Fruit fly (Drosophila melanogaster) whole organism, embryonic: ENCODE data around the gene CG33111.
A peak's percentile ranks its signal among the peaks of the same experiment; 100 is the strongest.

Source experiments
- Abd-B ChIP-seq: fragments of 200-800 bp; sonication (Bioruptor generic); optimal IDR thresholded peaks from 2 replicates; lab custom pipeline; 2018; ENCODE audit warnings: missing biosample characterization, mild to moderate bottlenecking, missing genetic modification characterization, moderate library complexity
- Ada2b ChIP-seq: fragments of 200-800 bp; sonication (Bioruptor generic); IDR thresholded peaks from 2 replicates; pipeline ENCODE4 v1.3.6; 2022; ENCODE audit warnings: missing biosample characterization, missing genetic modification characterization
- BtbVII ChIP-seq: fragments of 200-800 bp; sonication (Bioruptor generic); optimal IDR thresholded peaks from 3 replicates; lab custom pipeline; 2017; ENCODE audit warnings: missing biosample characterization, mild to moderate bottlenecking, missing genetic modification characterization
- C15 ChIP-seq: fragments of 200-800 bp; sonication (Bioruptor generic); IDR thresholded peaks from 3 replicates; pipeline ENCODE4 v1.3.6; 2022; ENCODE audit warnings: missing biosample characterization, missing genetic modification characterization
- CG11093 ChIP-seq: fragments of 200-800 bp; sonication (Bioruptor generic); IDR thresholded peaks from 3 replicates; pipeline ENCODE4 v1.3.6; 2022; ENCODE audit warnings: missing biosample characterization, missing genetic modification characterization
- CG11247 ChIP-seq: fragments of 200-800 bp; sonication (Bioruptor generic); IDR thresholded peaks from 2 replicates; pipeline ENCODE4 v1.3.6; 2022; ENCODE audit warnings: missing biosample characterization, missing genetic modification characterization
- CG12219 ChIP-seq: fragments of 200-800 bp; sonication (Bioruptor generic); optimal IDR thresholded peaks from 3 replicates; lab custom pipeline; 2018; ENCODE audit warnings: missing biosample characterization, mild to moderate bottlenecking, missing genetic modification characterization
- CG13123 ChIP-seq: fragments of 200-800 bp; sonication (Bioruptor generic); optimal IDR thresholded peaks from 2 replicates; lab custom pipeline; 2016; ENCODE audit warnings: missing biosample characterization, missing genetic modification characterization
- CG14965 ChIP-seq: fragments of 200-800 bp; sonication (Bioruptor generic); optimal IDR thresholded peaks from 2 replicates; lab custom pipeline; 2016; ENCODE audit warnings: missing biosample characterization, missing genetic modification characterization, borderline replicate concordance
- CG15073 ChIP-seq: fragments of 200-800 bp; sonication (Bioruptor generic); optimal IDR thresholded peaks from 2 replicates; lab custom pipeline; 2016; ENCODE audit warnings: missing biosample characterization, missing genetic modification characterization
- CG1602 ChIP-seq: fragments of 200-800 bp; sonication (Bioruptor generic); optimal IDR thresholded peaks from 3 replicates; lab custom pipeline; 2016; ENCODE audit warnings: missing biosample characterization, missing genetic modification characterization
- CG16813 ChIP-seq: fragments of 200-800 bp; sonication (Bioruptor generic); IDR thresholded peaks from 3 replicates; pipeline ENCODE4 v1.3.6; 2022; ENCODE audit warnings: missing biosample characterization, missing genetic modification characterization; ENCODE audit not compliant: partially characterized antibody
- CG17912 ChIP-seq: fragments of 200-800 bp; sonication (Bioruptor generic); optimal IDR thresholded peaks from 2 replicates; lab custom pipeline; 2018; ENCODE audit warnings: missing biosample characterization, mild to moderate bottlenecking, missing genetic modification characterization
- CG1792 ChIP-seq: fragments of 200-800 bp; sonication (Bioruptor generic); optimal IDR thresholded peaks from 2 replicates; lab custom pipeline; 2016; ENCODE audit warnings: missing biosample characterization, missing genetic modification characterization
- CG18599 ChIP-seq: fragments of 200-800 bp; sonication (Bioruptor generic); optimal IDR thresholded peaks from 3 replicates; lab custom pipeline; 2017; ENCODE audit warnings: missing biosample characterization, missing genetic modification characterization, mild to moderate bottlenecking, moderate library complexity, missing genetic modification reagents
- CG30020 ChIP-seq: fragments of 200-800 bp; optimal IDR thresholded peaks from 2 replicates; lab custom pipeline; 2019; ENCODE audit warnings: missing biosample characterization, mild to moderate bottlenecking, missing genetic modification characterization, moderate library complexity
- CG34224 ChIP-seq: fragments of 200-800 bp; sonication (Bioruptor generic); IDR thresholded peaks from 3 replicates; pipeline ENCODE4 v1.3.6; 2022; ENCODE audit warnings: missing biosample characterization, missing genetic modification characterization; ENCODE audit not compliant: partially characterized antibody
- CG3726 ChIP-seq: fragments of 200-800 bp; sonication (Bioruptor generic); IDR thresholded peaks from 3 replicates; pipeline ENCODE4, ENCODE4 v1.3.6; 2022; ENCODE audit warnings: missing biosample characterization, missing genetic modification characterization
- CG3995 ChIP-seq: fragments of 200-800 bp; sonication (Bioruptor generic); optimal IDR thresholded peaks from 3 replicates; lab custom pipeline; 2016; ENCODE audit warnings: missing biosample characterization, missing genetic modification characterization
- CG42726 ChIP-seq: fragments of 200-800 bp; sonication (Bioruptor generic); IDR thresholded peaks from 2 replicates; pipeline ENCODE4 v1.3.6; 2022; ENCODE audit warnings: missing biosample characterization, missing genetic modification characterization; ENCODE audit not compliant: partially characterized antibody
- CG43689 ChIP-seq: fragments of 200-800 bp; sonication (Bioruptor generic); IDR thresholded peaks from 2 replicates; pipeline ENCODE4 v1.3.6; 2022; ENCODE audit warnings: missing biosample characterization, missing genetic modification characterization
- CG8944 ChIP-seq: fragments of 200-800 bp; sonication (Bioruptor generic); optimal IDR thresholded peaks from 3 replicates; lab custom pipeline; 2016; ENCODE audit warnings: missing biosample characterization, missing genetic modification characterization
- CG9876 ChIP-seq: fragments of 200-800 bp; sonication (Bioruptor generic); optimal IDR thresholded peaks from 2 replicates; lab custom pipeline; 2016; ENCODE audit warnings: missing biosample characterization, missing genetic modification characterization
- Deaf1 ChIP-seq: fragments of 200-800 bp; optimal IDR thresholded peaks from 3 replicates; lab custom pipeline; 2019; ENCODE audit warnings: missing biosample characterization, mild to moderate bottlenecking, missing genetic modification characterization, moderate library complexity
- Doc2 ChIP-seq: fragments of 200-800 bp; sonication (Bioruptor generic); IDR thresholded peaks from 2 replicates; pipeline ENCODE4 v1.3.6; 2022; ENCODE audit warnings: missing biosample characterization, missing genetic modification characterization
- Fer1 ChIP-seq: fragments of 200-800 bp; sonication (Bioruptor generic); optimal IDR thresholded peaks from 2 replicates; lab custom pipeline; 2017; ENCODE audit warnings: missing biosample characterization, mild to moderate bottlenecking, missing genetic modification characterization
- Fer3 ChIP-seq: fragments of 200-800 bp; sonication (Bioruptor generic); optimal IDR thresholded peaks from 2 replicates; lab custom pipeline; 2018; ENCODE audit warnings: missing biosample characterization, mild to moderate bottlenecking, missing genetic modification characterization, moderate library complexity
- Lhr ChIP-seq: fragments of 200-800 bp; sonication (Bioruptor generic); optimal IDR thresholded peaks from 3 replicates; lab custom pipeline; 2017; ENCODE audit warnings: mild to moderate bottlenecking, missing biosample characterization, missing genetic modification reagents, missing genetic modification characterization
- Meics ChIP-seq: fragments of 200-800 bp; sonication (Bioruptor generic); optimal IDR thresholded peaks from 2 replicates; lab custom pipeline; 2017; ENCODE audit warnings: missing biosample characterization, mild to moderate bottlenecking, missing genetic modification characterization
- Oaz ChIP-seq: fragments of 200-800 bp; sonication (Bioruptor generic); IDR thresholded peaks from 2 replicates; pipeline ENCODE4 v1.3.6; 2022; ENCODE audit warnings: missing biosample characterization, missing genetic modification characterization
- Oli ChIP-seq: fragments of 200-800 bp; sonication (Bioruptor generic); optimal IDR thresholded peaks from 2 replicates; lab custom pipeline; 2018; ENCODE audit warnings: missing biosample characterization, mild to moderate bottlenecking, missing genetic modification characterization, moderate library complexity
- chif ChIP-seq, 2 experiments: fragments of 200-800 bp; sonication (Bioruptor generic); optimal IDR thresholded peaks; 3 replicates each; lab custom pipeline; 2016; ENCODE audit warnings: missing biosample characterization in 2 of 2, missing genetic modification characterization in 2 of 2
- ci ChIP-seq: fragments of 200-800 bp; sonication (Bioruptor generic); IDR thresholded peaks from 3 replicates; pipeline ENCODE4 v1.3.6; 2022; ENCODE audit warnings: missing biosample characterization, missing genetic modification characterization
- corto ChIP-seq: fragments of 200-800 bp; sonication (Bioruptor generic); optimal IDR thresholded peaks from 2 replicates; lab custom pipeline; 2016; ENCODE audit warnings: missing biosample characterization, mild to moderate bottlenecking, missing genetic modification characterization, moderate library complexity
- dimm ChIP-seq: fragments of 200-800 bp; sonication (Bioruptor generic); IDR thresholded peaks from 2 replicates; pipeline ENCODE4 v1.3.6; 2022; ENCODE audit warnings: missing biosample characterization, missing genetic modification characterization
- en ChIP-seq: fragments of 200-800 bp; sonication (Bioruptor generic); optimal IDR thresholded peaks from 2 replicates; lab custom pipeline; 2016; ENCODE audit warnings: missing biosample characterization, missing genetic modification characterization
- eve ChIP-seq, 2 experiments: fragments of >200 bp; optimal IDR thresholded peaks; 2 replicates each; lab custom pipeline; 2017; ENCODE audit warnings: missing biosample characterization in 2 of 2, missing genetic modification characterization in 2 of 2
- gem ChIP-seq: fragments of 200-800 bp; sonication (Bioruptor generic); optimal IDR thresholded peaks from 2 replicates; lab custom pipeline; 2019; ENCODE audit warnings: missing biosample characterization, mild to moderate bottlenecking, missing genetic modification characterization, moderate library complexity
- gro ChIP-seq: fragments of 200-800 bp; sonication (Bioruptor generic); optimal IDR thresholded peaks from 2 replicates; lab custom pipeline; 2016; ENCODE audit warnings: missing biosample characterization, missing genetic modification characterization
- jigr1 ChIP-seq: fragments of 200-800 bp; sonication (Bioruptor generic); IDR thresholded peaks from 3 replicates; pipeline ENCODE4 v1.3.6; 2022; ENCODE audit warnings: missing biosample characterization, missing genetic modification characterization
- lov ChIP-seq, 2 experiments: fragments of 200-800 bp in 1 of 2; fragments of >200 bp in 1 of 2; sonication (Bioruptor generic) in 1 of 2; IDR thresholded peaks in 1 of 2; optimal IDR thresholded peaks in 1 of 2; 2 replicates in 1 of 2; 3 replicates in 1 of 2; pipeline versions ENCODE4 v1.3.6 to Lab custom; 2017 to 2022; ENCODE audit warnings: missing biosample characterization in 1 of 2, missing genetic modification characterization in 1 of 2
- repo ChIP-seq: fragments of 200-800 bp; sonication (Bioruptor generic); optimal IDR thresholded peaks from 2 replicates; lab custom pipeline; 2016; ENCODE audit warnings: missing biosample characterization, missing genetic modification characterization
- rib ChIP-seq: fragments of 200-800 bp; sonication (Bioruptor generic); IDR thresholded peaks from 2 replicates; pipeline ENCODE4 v1.3.6; 2022; ENCODE audit warnings: missing biosample characterization, missing genetic modification characterization
- schlank ChIP-seq: fragments of 200-800 bp; sonication (Bioruptor generic); optimal IDR thresholded peaks from 2 replicates; lab custom pipeline; 2018; ENCODE audit warnings: missing biosample characterization, mild to moderate bottlenecking, missing genetic modification characterization
- so ChIP-seq: fragments of 200-800 bp; sonication (Bioruptor generic); IDR thresholded peaks from 3 replicates; pipeline ENCODE4 v1.3.6; 2022; ENCODE audit warnings: missing biosample characterization, missing genetic modification characterization
- sqz ChIP-seq: fragments of 200-800 bp; sonication (Bioruptor generic); optimal IDR thresholded peaks from 3 replicates; lab custom pipeline; 2018; ENCODE audit warnings: missing biosample characterization, mild to moderate bottlenecking, missing genetic modification characterization
- stwl ChIP-seq: fragments of 200-800 bp; sonication (Bioruptor generic); optimal IDR thresholded peaks from 3 replicates; lab custom pipeline; 2018; ENCODE audit warnings: missing biosample characterization, mild to moderate bottlenecking, missing genetic modification characterization, moderate library complexity
- unc-4 ChIP-seq: fragments of 200-800 bp; sonication (Bioruptor generic); IDR thresholded peaks from 2 replicates; pipeline ENCODE4 v1.3.6; 2022; ENCODE audit warnings: missing biosample characterization, missing genetic modification characterization; ENCODE audit not compliant: partially characterized antibody
- z ChIP-seq: fragments of 200-800 bp; sonication (Bioruptor generic); IDR thresholded peaks from 3 replicates; pipeline ENCODE4 v1.3.6; 2022; ENCODE audit warnings: missing biosample characterization, missing genetic modification characterization
- zfh1 ChIP-seq: fragments of 200-800 bp; sonication (Bioruptor generic); IDR thresholded peaks from 3 replicates; pipeline ENCODE4 v1.3.6; 2022; ENCODE audit warnings: missing biosample characterization, missing genetic modification characterization

Gene CG33111

DNA sequence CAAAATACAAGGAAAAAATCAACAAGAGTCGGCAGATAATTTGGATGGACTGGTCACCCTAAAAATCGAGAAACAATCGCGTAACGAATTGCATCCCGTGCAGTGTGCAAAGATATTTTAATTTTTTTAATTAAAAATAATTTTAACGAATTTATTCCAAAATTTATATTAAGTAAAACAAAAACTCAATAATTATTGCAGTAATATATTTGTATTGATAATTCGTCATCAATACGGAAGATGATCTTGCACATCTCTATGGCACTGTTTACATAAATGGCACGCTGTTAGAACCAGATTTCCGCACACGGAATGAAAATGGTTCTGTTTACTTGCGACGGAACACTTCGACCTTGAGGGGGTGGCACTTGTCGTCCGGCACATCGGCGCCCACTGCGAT lies 46.2 kb downstream of the CG33111 start, which contains the start of gene tst (continued):
- TF ChIP-seq CG11247 (GFP tag; lab: Robert Waterston, UW) (peak; percentile 96), chif (GFP tag; optimal IDR thresholded peaks at IDR 0.05; lab: Kevin White, UChicago) (peak in 1 of 2 experiments; percentile 55), eve (GFP tag; optimal IDR thresholded peaks at IDR 0.05; lab: Kevin White, UChicago) (no peak), CG9876 (GFP tag; lab: Kevin White, UChicago) (no peak), CG1792 (no peak), sqz (GFP tag; lab: Kevin White, UChicago) (no peak), so (peak; percentile 89), CG3995 (GFP tag; lab: Kevin White, UChicago) (no peak), CG15073 (GFP tag; lab: Kevin White, UChicago) (peak; percentile 42), ci (GFP tag; lab: Robert Waterston, UW) (peak; percentile 91), Doc2 (GFP tag; lab: Robert Waterston, UW) (peak; percentile 92), en (GFP tag; lab: Kevin White, UChicago) (no peak), stwl (tag; lab: Kevin White, UChicago) (peak; percentile 86), gro (GFP tag; lab: Kevin White, UChicago) (no peak), zfh1 (GFP tag; lab: Robert Waterston, UW) (peak; percentile 98), CG16813 (GFP tag; lab: Robert Waterston, UW) (no peak; the same call in 2 of the 3 replicates), Oli (tag; lab: Kevin White, UChicago) (peak; percentile 87), CG8944 (peak; percentile 34), CG13123 (GFP tag; lab: Kevin White, UChicago) (peak; percentile 87), CG18599 (GFP tag; lab: Kevin White, UChicago) (peak; percentile 90), schlank (tag; lab: Kevin White, UChicago) (peak; percentile 74), jigr1 (GFP tag; lab: Robert Waterston, UW) (peak; percentile 92), Ada2b (GFP tag; lab: Robert Waterston, UW) (peak; percentile 96), Fer1 (GFP tag; lab: Kevin White, UChicago) (peak; percentile 89), rib (GFP tag; lab: Robert Waterston, UW) (peak; percentile 92), CG34224 (GFP tag; lab: Robert Waterston, UW) (peak; percentile 45; the same call in 1 of the 3 replicates), CG12219 (GFP tag; lab: Kevin White, UChicago) (peak; percentile 40), CG17912 (GFP tag; lab: Kevin White, UChicago) (peak; percentile 53), C15 (GFP tag; lab: Robert Waterston, UW) (peak; percentile 87; the same call in 2 of the 3 replicates), Oaz (peak; percentile 87), Deaf1 (tag; lab: Kevin White, UChicago) (no peak), corto (peak; percentile 36), z (peak; percentile 59; the same call in 1 of the 3 replicates), dimm (peak; percentile 90), CG3726 (peak; percentile 97), CG30020 (peak; percentile 72), CG11093 (peak; percentile 94), Fer3 (tag; lab: Kevin White, UChicago) (peak; percentile 92), Abd-B (peak; percentile 95), lov (optimal IDR thresholded peaks at IDR 0.05; lab: Kevin White, UChicago) (no peak), lov (GFP tag; IDR thresholded peaks at IDR 0.05; lab: Robert Waterston, UW) (peak; percentile 93), gem (tag; lab: Kevin White, UChicago) (peak; percentile 98), CG1602 (GFP tag; lab: Kevin White, UChicago) (peak; percentile 92), Meics (GFP tag; lab: Kevin White, UChicago) (peak; percentile 100), Lhr (GFP tag; lab: Kevin White, UChicago) (no peak), BtbVII (GFP tag; lab: Kevin White, UChicago) (peak; percentile 78), CG43689 (GFP tag; lab: Robert Waterston, UW) (peak; percentile 88), CG42726 (no peak), unc-4 (GFP tag; lab: Robert Waterston, UW) (0 out of 2 replicates have a peak, but pooled peaks have one; percentile 40), CG14965 (GFP tag; lab: Kevin White, UChicago) (no peak), repo (GFP tag; lab: Kevin White, UChicago) (no peak)
